Fruit fly (Drosophila melanogaster): ENCODE measurements around the gene CG31688.
"Not testable (repeated sequence)": the region's sequence is repeated elsewhere in the genome, so short reads cannot be mapped to it uniquely, and the experiment has no call there.

CG31688 gene

DNA sequence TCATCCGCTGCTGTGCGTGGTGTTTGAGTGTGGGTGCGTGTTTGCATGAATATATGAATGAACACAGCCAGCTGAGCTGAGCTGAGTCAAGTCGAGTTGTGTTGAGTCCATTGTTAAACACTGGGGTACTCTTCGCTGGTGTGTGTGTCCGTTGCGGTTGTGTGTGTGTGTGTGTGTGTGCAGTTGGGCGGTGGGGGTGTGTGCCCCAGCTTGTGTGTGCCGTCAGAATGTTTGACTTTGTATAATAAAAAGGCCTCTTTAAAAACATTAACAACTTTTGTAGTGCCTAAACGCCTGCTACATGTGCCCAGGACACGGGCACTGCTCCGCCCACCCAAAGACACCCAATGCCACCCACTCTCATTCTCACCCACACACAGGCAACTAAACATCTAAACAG, 12.5 kb downstream of the CG31688 start:
- TF ChIP-seq Ets65A (GFP tag) (peak; percentile 79), CG8478 (optimal IDR thresholded peaks at IDR 0.05) (peak; percentile 2), CG12391 (tag; optimal IDR thresholded peaks at IDR 0.05) (no peak), CG6654 (GFP tag; optimal IDR thresholded peaks at IDR 0.05) (no peak), cg (GFP tag; optimal IDR thresholded peaks at IDR 0.05) (peak; percentile 15), Dfd (GFP tag; optimal IDR thresholded peaks at IDR 0.05) (peak in 1 of 2 experiments; percentile 65), Doc2 (GFP tag; IDR thresholded peaks at IDR 0.05) (no peak)

DNA sequence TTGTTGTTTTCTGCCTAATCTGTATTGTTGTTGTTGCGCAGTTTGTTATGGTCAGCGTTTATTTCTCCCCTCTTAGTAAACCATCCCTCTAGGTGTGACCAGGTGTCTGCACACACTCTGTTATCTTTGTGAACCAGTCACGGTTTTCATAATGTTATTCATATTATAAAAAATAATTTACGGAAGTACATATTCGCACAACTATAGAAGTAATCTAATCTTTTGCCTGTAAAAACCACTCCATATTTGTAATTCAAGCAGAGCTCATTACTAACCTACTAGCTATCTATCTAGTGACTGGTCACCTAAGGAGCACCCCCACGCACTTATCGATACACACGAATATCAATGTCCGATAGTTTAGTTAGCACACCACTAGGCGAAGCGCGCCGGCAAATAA, 23.9 kb downstream of the CG31688 start, which contains the start of the genes CG31683 and CG31687:
TSS of gene CG31683 (minus strand) at position 101 of the 400 bp plus-strand sequence.
TSS of gene CG31687 (plus strand) at position 362 of the 400 bp plus-strand sequence.
- not testable (repeated sequence) for TF ChIP-seq dimm (GFP tag; IDR thresholded peaks at IDR 0.05); sna (GFP tag; IDR thresholded peaks at IDR 0.05; ENCODE audit: partially characterized antibody); Lim3 (GFP tag; IDR thresholded peaks at IDR 0.05)

DNA sequence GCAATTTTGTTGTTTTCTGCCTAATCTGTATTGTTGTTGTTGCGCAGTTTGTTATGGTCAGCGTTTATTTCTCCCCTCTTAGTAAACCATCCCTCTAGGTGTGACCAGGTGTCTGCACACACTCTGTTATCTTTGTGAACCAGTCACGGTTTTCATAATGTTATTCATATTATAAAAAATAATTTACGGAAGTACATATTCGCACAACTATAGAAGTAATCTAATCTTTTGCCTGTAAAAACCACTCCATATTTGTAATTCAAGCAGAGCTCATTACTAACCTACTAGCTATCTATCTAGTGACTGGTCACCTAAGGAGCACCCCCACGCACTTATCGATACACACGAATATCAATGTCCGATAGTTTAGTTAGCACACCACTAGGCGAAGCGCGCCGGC, 33.0 kb downstream of the CG31688 start, which contains the start of the genes CG18858 and Cdc23:
TSS of gene CG18858 (minus strand) at position 101 of the 400 bp plus-strand sequence.
TSS of gene Cdc23 (plus strand) at position 368 of the 400 bp plus-strand sequence.
- TF ChIP-seq CG3065, fd64A, da (GFP tag; optimal IDR thresholded peaks at IDR 0.05): not testable (repeated sequence)

DNA sequence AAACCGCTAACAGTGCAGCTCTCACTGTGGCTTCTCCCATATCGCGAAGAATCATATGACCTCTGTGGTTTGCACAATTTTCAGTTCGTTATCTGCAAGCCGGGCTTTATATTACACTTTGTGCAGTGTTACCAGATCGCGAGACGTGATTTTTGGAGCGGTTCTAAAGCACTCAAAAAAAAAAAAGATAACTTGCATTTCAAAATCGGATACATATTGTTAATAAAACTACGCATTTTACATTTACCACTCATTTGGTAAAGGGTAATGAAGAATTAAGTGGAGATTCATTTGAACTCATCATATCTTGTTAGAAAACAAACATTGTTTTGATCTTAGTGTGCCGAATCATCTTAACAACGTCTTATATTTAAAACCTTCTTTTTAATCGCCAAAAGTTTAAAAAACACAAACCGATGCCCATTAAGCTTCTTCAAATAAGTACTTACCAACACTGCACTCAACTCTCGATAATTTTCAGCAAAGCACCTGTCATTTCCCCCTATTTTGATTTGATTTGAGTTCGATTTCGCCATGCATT, 37.4 kb downstream of the CG31688 start, which contains the start of gene CG2493:
TSS of gene CG2493 (minus strand) at position 129 of the 541 bp plus-strand sequence.
- TF ChIP-seq Rfx (GFP tag; IDR thresholded peaks at IDR 0.05) (peak; percentile 45), CG2202 (tag; optimal IDR thresholded peaks at IDR 0.05) (no peak), chinmo (GFP tag; IDR thresholded peaks at IDR 0.05; ENCODE audit: partially characterized antibody) (no peak), CG8478 (optimal IDR thresholded peaks at IDR 0.05) (no peak), Dip3 (GFP tag; optimal IDR thresholded peaks at IDR 0.05) (no peak), CG4707 (GFP tag; optimal IDR thresholded peaks at IDR 0.05) (no peak), E2f2 (GFP tag; IDR thresholded peaks at IDR 0.05) (peak; percentile 83), pzg (GFP tag; optimal IDR thresholded peaks at IDR 0.05) (peak; percentile 42), Aef1 (GFP tag; IDR thresholded peaks at IDR 0.05) (no peak), bab2 (GFP tag; optimal IDR thresholded peaks at IDR 0.05) (no peak), tna (GFP tag; IDR thresholded peaks at IDR 0.05; ENCODE audit: partially characterized antibody) (no peak), CG8290 (GFP tag; optimal IDR thresholded peaks at IDR 0.05) (no peak), CG8290 (tag; optimal IDR thresholded peaks at IDR 0.05) (no peak), CG13296 (GFP tag; optimal IDR thresholded peaks at IDR 0.05) (no peak), MTF-1 (GFP tag; optimal IDR thresholded peaks at IDR 0.05; ENCODE audit: borderline replicate concordance) (peak; percentile 8), Myb (GFP tag; optimal IDR thresholded peaks at IDR 0.05) (peak; percentile 66), CG17359 (tag; optimal IDR thresholded peaks at IDR 0.05) (peak; percentile 33), Fer3 (tag; optimal IDR thresholded peaks at IDR 0.05) (peak; percentile 14), B-H1 (GFP tag; IDR thresholded peaks at IDR 0.05) (no peak), Pdp1 (GFP tag; optimal IDR thresholded peaks at IDR 0.05) (peak in 1 of 2 experiments; percentile 9), Xrp1 (GFP tag; IDR thresholded peaks at IDR 0.05) (peak; percentile 74), NC2β (GFP tag; optimal IDR thresholded peaks at IDR 0.05) (no peak), CG7786 (GFP tag; optimal IDR thresholded peaks at IDR 0.05) (no peak), Ada2b (GFP tag; IDR thresholded peaks at IDR 0.05) (no peak), sna (GFP tag; IDR thresholded peaks at IDR 0.05; ENCODE audit: partially characterized antibody) (no peak), Hr39 (optimal IDR thresholded peaks at IDR 0.05) (no peak), CG31365 (tag; optimal IDR thresholded peaks at IDR 0.05) (no peak), CG10321 (GFP tag; IDR thresholded peaks at IDR 0.05) (no peak), sob (GFP tag; IDR thresholded peaks at IDR 0.05) (peak; percentile 59; the same call in 1 of the 2 replicates), corto (GFP tag; optimal IDR thresholded peaks at IDR 0.05) (no peak), CG2712 (tag; optimal IDR thresholded peaks at IDR 0.05) (peak; percentile 65), jing (GFP tag; optimal IDR thresholded peaks at IDR 0.05) (no peak), tin (GFP tag; optimal IDR thresholded peaks at IDR 0.05) (peak; percentile 3), CG34422 (GFP tag; IDR thresholded peaks at IDR 0.05) (0 out of 3 replicates have a peak, but pooled peaks have one; percentile 39), NFAT (GFP tag; IDR thresholded peaks at IDR 0.05) (no peak; the same call in 1 of the 2 replicates)
